Worm (Caenorhabditis elegans) whole organism, L4 larva: ENCODE results near the gene fbxb-9.
A peak's percentile ranks its signal among the peaks of the same experiment; 100 is the strongest.
"Not testable (repeated sequence)": the region's sequence is repeated elsewhere in the genome, so short reads cannot be mapped to it uniquely, and the experiment has no call there.

Experiments used
- D1046.2 ChIP-seq: fragments of 200-800 bp; sonication (Bioruptor generic); IDR thresholded peaks from 2 replicates; pipeline ENCODE4 v1.3.6; 2022; ENCODE audit warnings: missing genetic modification characterization, missing compliant biosample characterization
- F26F4.8 ChIP-seq: fragments of 200-800 bp; sonication (Bioruptor generic); conservative IDR thresholded peaks from 2 replicates; pipeline ENCODE4 v1.3.6; 2022; ENCODE audit warnings: missing genetic modification characterization, missing compliant biosample characterization
- F44E2.7 ChIP-seq: fragments of 200-800 bp; sonication (Bioruptor generic); IDR thresholded peaks from 2 replicates; pipeline ENCODE4 v2.1.2; 2022; ENCODE audit warnings: missing genetic modification characterization, missing compliant biosample characterization
- R02D3.7 ChIP-seq: fragments of 150-350 bp; sonication (generic microtip); optimal IDR thresholded peaks from 3 replicates; lab custom pipeline; 2014; ENCODE audit warnings: missing biosample characterization, missing genetic modification characterization
- Y105C5A.15 ChIP-seq: fragments of 200-800 bp; sonication (Bioruptor generic); IDR thresholded peaks from 2 replicates; pipeline ENCODE4 v1.3.6; 2022; ENCODE audit warnings: missing genetic modification characterization, missing compliant biosample characterization
- ZK337.2 ChIP-seq: fragments of 200-800 bp; sonication (Bioruptor generic); IDR thresholded peaks from 2 replicates; pipeline ENCODE4 v1.3.6; 2022; ENCODE audit warnings: missing genetic modification reagents, missing genetic modification characterization, missing compliant biosample characterization
- ceh-44 ChIP-seq: fragments of 200-800 bp; sonication (Bioruptor generic); IDR thresholded peaks from 2 replicates; pipeline ENCODE4 v1.3.6; 2022; ENCODE audit warnings: missing genetic modification reagents, missing genetic modification characterization, missing compliant biosample characterization
- ctbp-1 ChIP-seq: fragments of 200-800 bp; sonication (Bioruptor generic); IDR thresholded peaks from 2 replicates; pipeline ENCODE4 v1.3.6; 2022; ENCODE audit warnings: missing genetic modification reagents, missing genetic modification characterization, missing compliant biosample characterization
- daf-16 ChIP-seq, 3 experiments: sonication (generic microtip); optimal IDR thresholded peaks; 2 replicates each; lab custom pipeline; 2016 to 2017; ENCODE audit warnings: missing genetic modification characterization in 3 of 3, missing genetic modification reagents in 3 of 3, mild to moderate bottlenecking in 2 of 3, missing compliant biosample characterization in 2 of 3, missing biosample characterization in 1 of 3, moderate library complexity in 1 of 3
- daf-8 ChIP-seq: fragments of 200-800 bp; sonication (Bioruptor generic); IDR thresholded peaks from 2 replicates; pipeline ENCODE4 v1.3.6; 2022; ENCODE audit warnings: missing genetic modification characterization, missing compliant biosample characterization
- dmd-8 ChIP-seq: fragments of 200-800 bp; sonication (Bioruptor generic); IDR thresholded peaks from 2 replicates; pipeline ENCODE4 v1.3.6; 2022; ENCODE audit warnings: missing genetic modification characterization, missing compliant biosample characterization
- duxl-1 ChIP-seq: sonication (generic microtip); optimal IDR thresholded peaks from 2 replicates; lab custom pipeline; 2016; ENCODE audit warnings: mild to moderate bottlenecking, missing genetic modification characterization, moderate library complexity, missing compliant biosample characterization; ENCODE audit not compliant: poor library complexity
- egl-27 ChIP-seq: sonication (generic microtip); optimal IDR thresholded peaks from 3 replicates; lab custom pipeline; 2017; ENCODE audit warnings: missing biosample characterization, missing genetic modification reagents, missing genetic modification characterization
- hmg-1.1 ChIP-seq: fragments of 200-800 bp; sonication (Bioruptor generic); IDR thresholded peaks from 2 replicates; pipeline ENCODE4 v1.3.6; 2022; ENCODE audit warnings: missing genetic modification reagents, missing genetic modification characterization, missing compliant biosample characterization
- lin-38 ChIP-seq: fragments of 200-800 bp; sonication (Bioruptor generic); IDR thresholded peaks from 2 replicates; pipeline ENCODE4 v1.3.6; 2022; ENCODE audit warnings: missing genetic modification reagents, missing genetic modification characterization, missing compliant biosample characterization
- madf-5 ChIP-seq, 2 experiments: fragments of 200-800 bp; sonication (Bioruptor generic); IDR thresholded peaks; 2 replicates each; pipeline ENCODE4 v1.3.6; 2022; ENCODE audit warnings: missing compliant biosample characterization in 2 of 2, missing genetic modification characterization in 2 of 2
- madf-9 ChIP-seq: fragments of 200-800 bp; sonication (Bioruptor generic); conservative IDR thresholded peaks from 2 replicates; pipeline ENCODE4 v1.3.6; 2022; ENCODE audit warnings: missing genetic modification reagents, missing genetic modification characterization, missing compliant biosample characterization
- mes-2 ChIP-seq: sonication (generic microtip); optimal IDR thresholded peaks from 2 replicates; lab custom pipeline; 2016; ENCODE audit warnings: missing genotype, mild to moderate bottlenecking, missing genetic modification characterization, missing compliant biosample characterization; ENCODE audit not compliant: poor library complexity, severe bottlenecking
- nhr-41 ChIP-seq: fragments of 200-800 bp; sonication (Bioruptor generic); IDR thresholded peaks from 2 replicates; pipeline ENCODE4 v1.3.6; 2022; ENCODE audit warnings: missing genetic modification reagents, missing genetic modification characterization, missing compliant biosample characterization
- nhr-42 ChIP-seq: fragments of 200-800 bp; sonication (Bioruptor generic); IDR thresholded peaks from 2 replicates; pipeline ENCODE4 v1.3.6; 2022; ENCODE audit warnings: missing genetic modification characterization, missing compliant biosample characterization
- nhr-6 ChIP-seq: fragments of 150-350 bp; optimal IDR thresholded peaks from 2 replicates; lab custom pipeline; 2014; ENCODE audit warnings: missing biosample characterization, missing genetic modification characterization
- pha-4 ChIP-seq, 2 experiments: fragments of 150-350 bp in 1 of 2; fragments of 200-800 bp in 1 of 2; sonication (Bioruptor generic) in 1 of 2; IDR thresholded peaks in 1 of 2; optimal IDR thresholded peaks in 1 of 2; 2 replicates each; pipeline versions ENCODE4 v1.3.6 to Lab custom; 2014 to 2022; ENCODE audit warnings: missing genetic modification characterization in 2 of 2, missing genetic modification reagents in 2 of 2, missing biosample characterization in 1 of 2, missing compliant biosample characterization in 1 of 2
- saeg-2 ChIP-seq: fragments of 200-800 bp; sonication (Bioruptor generic); IDR thresholded peaks from 2 replicates; pipeline ENCODE4 v1.3.6; 2022; ENCODE audit warnings: missing genetic modification reagents, missing genetic modification characterization, missing compliant biosample characterization
- snpc-1.2 ChIP-seq: fragments of 200-800 bp; sonication (Bioruptor generic); IDR thresholded peaks from 2 replicates; pipeline ENCODE4 v1.3.6; 2022; ENCODE audit warnings: missing genetic modification reagents, missing genetic modification characterization, missing compliant biosample characterization
- unc-130 ChIP-seq: sonication (generic microtip); optimal IDR thresholded peaks from 2 replicates; lab custom pipeline; 2016; ENCODE audit warnings: missing genetic modification reagents, missing genetic modification characterization, missing compliant biosample characterization
- vab-7 ChIP-seq: fragments of 200-800 bp; sonication (Bioruptor generic); IDR thresholded peaks from 2 replicates; pipeline ENCODE4 v1.3.6; 2022; ENCODE audit warnings: missing genetic modification reagents, missing genetic modification characterization, missing compliant biosample characterization
- zfp-3 ChIP-seq: fragments of 200-800 bp; sonication (Bioruptor generic); conservative IDR thresholded peaks from 2 replicates; pipeline ENCODE4 v1.3.6; 2022; ENCODE audit warnings: missing genetic modification reagents, missing genetic modification characterization, missing compliant biosample characterization
- zip-2 ChIP-seq: fragments of 150-350 bp; optimal IDR thresholded peaks from 2 replicates; lab custom pipeline; 2014; ENCODE audit warnings: missing biosample characterization, missing genetic modification characterization
- ztf-7 ChIP-seq: fragments of 150-350 bp; optimal IDR thresholded peaks from 2 replicates; lab custom pipeline; 2014; ENCODE audit warnings: missing biosample characterization, missing genetic modification characterization

fbxb-9 gene

DNA sequence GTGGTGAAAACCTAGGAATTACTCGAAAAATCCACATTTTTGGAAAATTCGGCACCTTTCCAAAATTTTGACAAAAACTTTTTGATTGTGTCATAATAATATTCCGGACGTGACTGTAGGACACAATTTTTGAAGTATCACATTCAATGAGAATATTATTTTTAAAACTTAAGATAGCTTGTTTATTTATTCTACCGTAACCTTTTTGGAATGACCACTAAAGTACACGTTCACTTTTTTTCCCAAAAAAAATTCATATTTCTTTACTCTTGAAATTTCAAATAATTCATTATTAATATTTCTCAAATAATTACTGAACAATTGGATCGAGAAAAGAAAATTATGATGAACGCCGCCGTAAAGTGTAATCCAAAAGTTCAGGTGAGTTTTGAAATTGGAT is 44.8 kb upstream of the fbxb-9 start, which contains the start of gene R07H5.9:
R07H5.9 (plus strand) TSS at position 301 of the 400 bp plus-strand sequence.
- TF ChIP-seq daf-16 (GFP tag; optimal IDR thresholded peaks at IDR 0.05; lab: Kevin White, UChicago): no peak
- TF ChIP-seq daf-16 (tag; optimal IDR thresholded peaks at IDR 0.05; lab: Kevin White, UChicago): no peak
- no peak for TF ChIP-seq duxl-1
- TF ChIP-seq nhr-6 (tag; lab: Kevin White, UChicago): no peak
- no peak for TF ChIP-seq zip-2
- TF ChIP-seq egl-27 (tag; lab: Kevin White, UChicago): no peak
- no peak for TF ChIP-seq Y105C5A.15
- TF ChIP-seq saeg-2: no peak
- no peak for TF ChIP-seq daf-8 (GFP tag; lab: Robert Waterston, UW)
- TF ChIP-seq unc-130 (GFP tag; lab: Kevin White, UChicago): no peak
- no peak for TF ChIP-seq ztf-7
- no peak for TF ChIP-seq R02D3.7 (tag; lab: Kevin White, UChicago)
- TF ChIP-seq, all 104 proteins: peak for 0

ce11 chrIV:11202389-11202788 is 40.0 kb upstream of the fbxb-9 start, which contains the start of gene R07H5.11:
Gene R07H5.11, plus strand, starts transcription at chrIV:11202768.
- TF ChIP-seq lin-38 (GFP tag; lab: Robert Waterston, UW): peak; percentile 56

DNA sequence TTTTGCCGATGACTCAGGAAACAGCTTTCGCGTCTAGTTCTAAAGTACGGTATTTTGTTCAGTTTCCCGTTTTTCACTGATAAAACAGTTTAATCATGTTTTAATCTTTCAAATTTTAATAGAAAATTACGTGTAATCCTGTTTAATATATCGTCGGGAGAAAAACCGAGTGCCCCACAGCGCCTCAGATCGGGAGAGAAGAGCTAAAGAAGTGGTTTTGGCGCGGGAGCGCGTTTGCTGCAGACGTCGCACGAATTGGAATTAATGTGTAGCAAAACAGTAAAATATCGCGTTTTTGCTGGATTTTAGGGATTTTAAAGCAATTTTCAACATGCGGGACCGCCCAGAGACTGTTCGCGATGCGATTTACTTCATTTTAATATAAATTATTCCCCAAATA is 38.3 kb upstream of the fbxb-9 start:
- TF ChIP-seq lin-38 (GFP tag; lab: Robert Waterston, UW): peak; percentile 86
- TF ChIP-seq vab-7 (GFP tag; lab: Robert Waterston, UW): 0 out of 2 replicates have a peak, but pooled peaks have one; percentile 56
- TF ChIP-seq ceh-44 (GFP tag; lab: Robert Waterston, UW): 0 out of 2 replicates have a peak, but pooled peaks have one; percentile 21

DNA sequence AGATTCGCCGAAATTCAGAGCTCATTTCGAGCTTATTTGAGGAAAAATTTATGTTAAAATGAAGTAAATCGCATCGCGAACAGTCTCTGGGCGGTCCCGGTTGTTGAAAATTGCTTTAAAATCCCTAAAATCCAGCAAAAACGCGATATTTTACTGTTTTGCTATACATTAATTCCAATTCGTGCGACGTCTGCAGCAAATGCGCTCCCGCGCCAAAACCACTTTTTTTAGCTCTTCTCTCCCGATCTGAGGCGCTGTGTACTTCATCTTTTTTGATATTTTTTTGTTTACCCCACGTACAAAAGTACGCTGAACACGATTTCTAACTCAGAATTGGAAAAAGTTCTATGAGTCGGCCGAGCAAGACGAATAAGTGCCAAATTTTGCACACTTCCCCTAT is 36.6 kb upstream of the fbxb-9 start, which contains the start of gene R07H5.16:
R07H5.16 (plus strand) TSS at position 348 of the 400 bp plus-strand sequence.
- TF ChIP-seq vab-7 (GFP tag; lab: Robert Waterston, UW) (peak; percentile 65), madf-9 (GFP tag; lab: Robert Waterston, UW) (0 out of 2 replicates have a peak, but pooled peaks have one; percentile 36), mes-2 (tag; lab: Kevin White, UChicago) (peak; percentile 37), lin-38 (GFP tag; lab: Robert Waterston, UW) (peak; percentile 92)

DNA sequence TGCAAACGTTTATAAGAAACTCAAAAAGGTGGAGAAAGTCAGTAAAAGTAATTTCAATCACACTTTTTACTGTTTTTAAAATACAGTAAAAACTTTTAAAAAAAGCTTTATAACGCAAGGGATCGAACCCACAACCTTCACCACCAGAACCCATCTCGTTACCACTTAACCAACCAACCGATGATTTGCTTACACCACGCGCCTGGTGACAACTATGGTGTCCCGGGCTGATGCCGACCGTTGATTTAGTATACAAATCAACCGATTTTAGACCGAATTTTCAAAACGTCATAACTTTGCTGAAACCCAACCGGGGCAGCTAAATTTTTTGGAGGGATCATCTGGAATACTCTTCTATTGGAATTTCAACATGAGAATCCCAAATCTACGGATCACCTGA is 34.5 kb upstream of the fbxb-9 start:
- peak; percentile 71 for TF ChIP-seq hmg-1.1 (GFP tag; lab: Robert Waterston, UW)
- TF ChIP-seq snpc-1.2 (GFP tag; lab: Robert Waterston, UW): peak; percentile 80
- TF ChIP-seq pha-4 (GFP tag; IDR thresholded peaks at IDR 0.05; lab: Robert Waterston, UW): peak; percentile 70; the same call in 1 of the 2 replicates
- not testable (repeated sequence) for TF ChIP-seq pha-4 (tag; optimal IDR thresholded peaks at IDR 0.05; lab: Kevin White, UChicago)
- peak; percentile 79 for TF ChIP-seq F26F4.8 (GFP tag; lab: Robert Waterston, UW)
- TF ChIP-seq dmd-8 (GFP tag; lab: Robert Waterston, UW): peak; percentile 76
- peak; percentile 66; the same call in 1 of the 2 replicates for TF ChIP-seq D1046.2
- peak; percentile 58; the same call in 1 of the 2 replicates for TF ChIP-seq F44E2.7 (GFP tag; lab: Robert Waterston, UW)
- 0 out of 2 replicates have a peak, but pooled peaks have one; percentile 32 for TF ChIP-seq nhr-42
- 0 out of 4 replicates have a peak, but pooled peaks of 1 of the 2 experiments have one; percentile 50 for TF ChIP-seq madf-5 (GFP tag; IDR thresholded peaks at IDR 0.05; lab: Robert Waterston, UW)
- peak; percentile 78 for TF ChIP-seq vab-7 (GFP tag; lab: Robert Waterston, UW)
- TF ChIP-seq ctbp-1 (GFP tag; lab: Robert Waterston, UW): peak; percentile 62; the same call in 1 of the 2 replicates
- TF ChIP-seq ZK337.2 (GFP tag; lab: Robert Waterston, UW): peak; percentile 73
- TF ChIP-seq nhr-41: 0 out of 2 replicates have a peak, but pooled peaks have one; percentile 60
- TF ChIP-seq zfp-3 (GFP tag; lab: Robert Waterston, UW): peak; percentile 66; the same call in 1 of the 2 replicates
